Fruit fly (Drosophila melanogaster) whole organism, adult: Measurements from ENCODE around the gene yip7.

Experiments used
- CG14711 ChIP-seq: fragments of 200-800 bp; sonication (Bioruptor generic); optimal IDR thresholded peaks from 2 replicates; lab custom pipeline; 2018; ENCODE audit warnings: missing biosample characterization, mild to moderate bottlenecking, missing genetic modification characterization, moderate library complexity
- cic ChIP-seq: fragments of 200-800 bp; sonication (Bioruptor generic); optimal IDR thresholded peaks from 2 replicates; lab custom pipeline; 2017; ENCODE audit warnings: missing biosample characterization, mild to moderate bottlenecking, missing genetic modification characterization, moderate library complexity
- toe ChIP-seq: fragments of 200-800 bp; sonication (Bioruptor generic); optimal IDR thresholded peaks from 2 replicates; lab custom pipeline; 2016; ENCODE audit warnings: missing biosample characterization, missing genetic modification characterization

- TF ChIP-seq toe = no peak
- no peak for TF ChIP-seq CG14711 (tag; lab: Kevin White, UChicago)
- TF ChIP-seq cic (GFP tag; lab: Kevin White, UChicago) = no peak
These were observed 1.8 kb downstream of the yip7 start, which contains the start of gene CG6462 for dm6 chr3L:6036811-6037210.
